Worm (Caenorhabditis elegans) whole organism, mixed stage, embryonic: Measurements from ENCODE around the gene lgc-49.

Experiments
- blmp-1 ChIP-seq: fragments of 150-350 bp; optimal IDR thresholded peaks from 2 replicates; lab custom pipeline; 2014; ENCODE audit warnings: missing biosample characterization, missing genetic modification characterization
- ceh-39 ChIP-seq: fragments of 150-350 bp; optimal IDR thresholded peaks from 2 replicates; lab custom pipeline; 2014; ENCODE audit warnings: missing biosample characterization, missing genetic modification characterization
- elt-3 ChIP-seq: fragments of 150-350 bp; optimal IDR thresholded peaks from 2 replicates; lab custom pipeline; 2014; ENCODE audit warnings: missing biosample characterization, missing genetic modification characterization
- lsy-2 ChIP-seq: fragments of 150-350 bp; optimal IDR thresholded peaks from 2 replicates; lab custom pipeline; 2014; ENCODE audit warnings: missing biosample characterization, missing genetic modification characterization
- mep-1 ChIP-seq: fragments of 150-350 bp; optimal IDR thresholded peaks from 2 replicates; lab custom pipeline; 2017; ENCODE audit warnings: missing biosample characterization, missing genetic modification reagents, missing genetic modification characterization, inconsistent platforms
- nhr-12 ChIP-seq: fragments of 150-350 bp; optimal IDR thresholded peaks from 2 replicates; lab custom pipeline; 2014; ENCODE audit warnings: missing biosample characterization, missing genetic modification characterization
- nhr-28 ChIP-seq: fragments of 150-350 bp; optimal IDR thresholded peaks from 2 replicates; lab custom pipeline; 2014; ENCODE audit warnings: missing biosample characterization, missing genetic modification characterization
- nhr-76 ChIP-seq: sonication (generic microtip); optimal IDR thresholded peaks from 2 replicates; lab custom pipeline; 2017; ENCODE audit warnings: missing biosample characterization, missing genetic modification characterization
- sem-2 ChIP-seq: fragments of 200-800 bp; sonication (Bioruptor generic); optimal IDR thresholded peaks from 2 replicates; lab custom pipeline; 2018; ENCODE audit warnings: mild to moderate bottlenecking, missing genetic modification characterization, missing compliant biosample characterization
- sptf-1 ChIP-seq: sonication (generic microtip); optimal IDR thresholded peaks from 2 replicates; lab custom pipeline; 2017; ENCODE audit warnings: mild to moderate bottlenecking, missing genetic modification characterization, moderate library complexity, missing compliant biosample characterization
- unc-39 ChIP-seq: fragments of 150-350 bp; optimal IDR thresholded peaks from 2 replicates; lab custom pipeline; 2014; ENCODE audit warnings: missing biosample characterization, missing genetic modification characterization
- unc-62 ChIP-seq: fragments of 150-350 bp; optimal IDR thresholded peaks from 2 replicates; lab custom pipeline; 2014; ENCODE audit warnings: missing biosample characterization, missing genetic modification reagents, missing genetic modification characterization
- ztf-11 ChIP-seq: fragments of 150-350 bp; optimal IDR thresholded peaks from 2 replicates; lab custom pipeline; 2014; ENCODE audit warnings: missing biosample characterization, missing genetic modification characterization

DNA sequence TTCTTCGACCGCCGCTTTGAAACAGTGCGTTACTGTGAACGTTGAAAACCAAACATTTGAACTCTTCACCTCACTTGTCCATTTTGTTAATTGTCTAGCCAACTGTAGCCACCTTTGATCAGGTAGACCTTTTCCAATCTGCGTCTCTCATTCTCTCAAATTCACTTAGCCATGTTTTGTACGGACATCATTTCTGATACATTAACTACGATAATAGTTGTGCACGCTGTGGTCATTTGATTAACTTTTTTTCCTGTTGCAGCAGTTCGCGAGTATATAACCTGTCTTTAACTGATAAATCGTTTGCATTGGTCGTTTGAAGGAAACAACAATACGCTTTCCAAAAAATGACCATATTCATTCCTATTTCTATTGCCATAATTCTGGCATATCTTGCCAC is 26.3 kb downstream of the lgc-49 start, which contains the start of gene cyp-29A2:
- no peak for TF ChIP-seq nhr-76 (tag; lab: Kevin White, UChicago)
- no peak for TF ChIP-seq mep-1 (tag; lab: Kevin White, UChicago)
- TF ChIP-seq nhr-28 (tag; lab: Kevin White, UChicago) = no peak
- TF ChIP-seq blmp-1 = no peak
- no peak for TF ChIP-seq lsy-2 (tag; lab: Kevin White, UChicago)
- TF ChIP-seq elt-3 (tag; lab: Kevin White, UChicago) = no peak
- no peak for TF ChIP-seq unc-39 (tag; lab: Kevin White, UChicago)
- TF ChIP-seq sem-2 = no peak
- no peak for TF ChIP-seq nhr-12 (tag; lab: Kevin White, UChicago)
- no peak for TF ChIP-seq sptf-1 (tag; lab: Kevin White, UChicago)
- no peak for TF ChIP-seq unc-62 (GFP tag; lab: Kevin White, UChicago)
- no peak for TF ChIP-seq ceh-39 (tag; lab: Kevin White, UChicago)
- TF ChIP-seq ztf-11 (tag; lab: Kevin White, UChicago) = no peak
